Fruit fly (Drosophila melanogaster) whole organism, embryonic: ENCODE data around the gene nAChRbeta1.

ENCODE experiments used
- Bgb ChIP-seq: fragments of 200-800 bp; sonication (Bioruptor generic); IDR thresholded peaks from 2 replicates; pipeline ENCODE4 v1.3.6; 2022; ENCODE audit warnings: missing biosample characterization, missing genetic modification characterization; ENCODE audit not compliant: partially characterized antibody
- BtbVII ChIP-seq: fragments of 200-800 bp; sonication (Bioruptor generic); optimal IDR thresholded peaks from 3 replicates; lab custom pipeline; 2017; ENCODE audit warnings: missing biosample characterization, mild to moderate bottlenecking, missing genetic modification characterization
- CG10147 ChIP-seq: fragments of 200-800 bp; sonication (Bioruptor generic); optimal IDR thresholded peaks from 2 replicates; lab custom pipeline; 2019; ENCODE audit warnings: missing biosample characterization, mild to moderate bottlenecking, missing genetic modification characterization, moderate library complexity
- CG11456 ChIP-seq: fragments of 200-800 bp; sonication (Bioruptor generic); IDR thresholded peaks from 3 replicates; pipeline ENCODE4 v1.3.6; 2022; ENCODE audit warnings: missing biosample characterization, missing genetic modification characterization
- CG12769 ChIP-seq: fragments of 200-800 bp; sonication (Bioruptor generic); optimal IDR thresholded peaks from 2 replicates; lab custom pipeline; 2019; ENCODE audit warnings: missing biosample characterization, mild to moderate bottlenecking, missing genetic modification characterization, moderate library complexity
- CG13624 ChIP-seq: fragments of 200-800 bp; sonication (Bioruptor generic); optimal IDR thresholded peaks from 2 replicates; lab custom pipeline; 2016; ENCODE audit warnings: missing biosample characterization, missing genetic modification characterization
- CG14014 ChIP-seq: fragments of 200-800 bp; sonication (Bioruptor generic); IDR thresholded peaks from 2 replicates; pipeline ENCODE4 v1.3.6; 2022; ENCODE audit warnings: missing biosample characterization, missing genetic modification characterization
- CG14965 ChIP-seq: fragments of 200-800 bp; sonication (Bioruptor generic); optimal IDR thresholded peaks from 2 replicates; lab custom pipeline; 2016; ENCODE audit warnings: missing biosample characterization, missing genetic modification characterization, borderline replicate concordance
- CG1602 ChIP-seq: fragments of 200-800 bp; sonication (Bioruptor generic); optimal IDR thresholded peaks from 3 replicates; lab custom pipeline; 2016; ENCODE audit warnings: missing biosample characterization, missing genetic modification characterization
- CG1603 ChIP-seq: fragments of 200-800 bp; sonication (Bioruptor generic); optimal IDR thresholded peaks from 2 replicates; lab custom pipeline; 2019; ENCODE audit warnings: missing biosample characterization, mild to moderate bottlenecking, missing genetic modification characterization, moderate library complexity
- CG1832 ChIP-seq: fragments of 200-800 bp; sonication (Bioruptor generic); optimal IDR thresholded peaks from 2 replicates; lab custom pipeline; 2017; ENCODE audit warnings: missing biosample characterization, mild to moderate bottlenecking, missing genetic modification characterization, inconsistent platforms
- CG32772 ChIP-seq: fragments of 200-800 bp; sonication (Bioruptor generic); IDR thresholded peaks from 2 replicates; pipeline ENCODE4 v1.3.6; 2022; ENCODE audit warnings: missing biosample characterization, missing genetic modification characterization
- CG7745 ChIP-seq: fragments of 200-800 bp; sonication (Bioruptor generic); optimal IDR thresholded peaks from 2 replicates; lab custom pipeline; 2018; ENCODE audit warnings: missing biosample characterization, mild to moderate bottlenecking, missing genetic modification characterization, moderate library complexity
- CG9932 ChIP-seq: fragments of 200-800 bp; sonication (Bioruptor generic); IDR thresholded peaks from 2 replicates; pipeline ENCODE4 v1.3.6; 2022; ENCODE audit warnings: missing biosample characterization, missing genetic modification characterization
- D ChIP-seq, 2 experiments: fragments of 200-800 bp in 1 of 2; fragments of >200 bp in 1 of 2; sonication (Bioruptor generic) in 1 of 2; optimal IDR thresholded peaks; 2 replicates in 1 of 2; 3 replicates in 1 of 2; lab custom pipeline; 2017; ENCODE audit warnings: mild to moderate bottlenecking in 1 of 2, missing biosample characterization in 1 of 2, missing genetic modification characterization in 1 of 2, missing genetic modification reagents in 1 of 2
- Drgx ChIP-seq: fragments of 200-800 bp; sonication (Bioruptor generic); IDR thresholded peaks from 2 replicates; pipeline ENCODE4 v1.3.6; 2022; ENCODE audit warnings: missing biosample characterization, missing genetic modification characterization
- E2f1 ChIP-seq: fragments of 200-800 bp; sonication (Bioruptor generic); IDR thresholded peaks from 2 replicates; pipeline ENCODE4 v1.3.6; 2022; ENCODE audit warnings: missing biosample characterization, missing genetic modification characterization
- Eip74EF ChIP-seq, 2 experiments: fragments of 200-800 bp in 1 of 2; fragments of >200 bp in 1 of 2; sonication (Bioruptor generic) in 1 of 2; optimal IDR thresholded peaks; 2 replicates each; lab custom pipeline; 2017 to 2019; ENCODE audit warnings: missing biosample characterization in 2 of 2, missing genetic modification characterization in 2 of 2, mild to moderate bottlenecking in 1 of 2, moderate library complexity in 1 of 2
- Elba2 ChIP-seq: fragments of 200-800 bp; sonication (Bioruptor generic); optimal IDR thresholded peaks from 3 replicates; lab custom pipeline; 2016; ENCODE audit warnings: missing biosample characterization, missing genetic modification characterization
- Fer1 ChIP-seq: fragments of 200-800 bp; sonication (Bioruptor generic); optimal IDR thresholded peaks from 2 replicates; lab custom pipeline; 2017; ENCODE audit warnings: missing biosample characterization, mild to moderate bottlenecking, missing genetic modification characterization
- H2.0 ChIP-seq: fragments of 200-800 bp; sonication (Bioruptor generic); IDR thresholded peaks from 2 replicates; pipeline ENCODE4 v1.3.6; 2022; ENCODE audit warnings: missing biosample characterization, missing genetic modification characterization
- HLH54F ChIP-seq: fragments of 200-800 bp; sonication (Bioruptor generic); optimal IDR thresholded peaks from 3 replicates; lab custom pipeline; 2016; ENCODE audit warnings: missing biosample characterization, missing genetic modification characterization
- Med ChIP-seq: fragments of 200-800 bp; sonication (Bioruptor generic); peaks from one replicate; lab custom pipeline; 2016; ENCODE audit warnings: missing biosample characterization, missing genetic modification characterization, mild to moderate bottlenecking, inconsistent platforms, moderate library complexity
- Ptx1 ChIP-seq: fragments of 200-800 bp; sonication (Bioruptor generic); IDR thresholded peaks from 2 replicates; pipeline ENCODE4 v1.3.6; 2022; ENCODE audit warnings: missing biosample characterization, missing genetic modification characterization
- Rfx ChIP-seq: fragments of 200-800 bp; sonication (Bioruptor generic); IDR thresholded peaks from 2 replicates; pipeline ENCODE4 v1.3.6; 2022; ENCODE audit warnings: missing biosample characterization, missing genetic modification characterization
- Scr ChIP-seq: fragments of 200-800 bp; sonication (Bioruptor generic); IDR thresholded peaks from 2 replicates; pipeline ENCODE4 v1.3.6; 2022; ENCODE audit warnings: missing biosample characterization, missing genetic modification characterization; ENCODE audit not compliant: partially characterized antibody
- Sox102F ChIP-seq: fragments of 200-800 bp; sonication (Bioruptor generic); optimal IDR thresholded peaks from 2 replicates; lab custom pipeline; 2018; ENCODE audit warnings: missing biosample characterization, mild to moderate bottlenecking, missing genetic modification characterization, moderate library complexity
- amos ChIP-seq: fragments of 200-800 bp; sonication (Bioruptor generic); IDR thresholded peaks from 2 replicates; pipeline ENCODE4 v1.3.6; 2022; ENCODE audit warnings: missing biosample characterization, missing genetic modification characterization; ENCODE audit not compliant: partially characterized antibody
- aop ChIP-seq: fragments of 200-800 bp; sonication (Bioruptor generic); IDR thresholded peaks from 2 replicates; pipeline ENCODE4 v1.3.6; 2022; ENCODE audit warnings: missing biosample characterization, missing genetic modification characterization
- ash1 ChIP-seq: fragments of 200-800 bp; sonication (Bioruptor generic); optimal IDR thresholded peaks from 2 replicates; lab custom pipeline; 2018; ENCODE audit warnings: missing biosample characterization, mild to moderate bottlenecking, missing genetic modification characterization
- croc ChIP-seq: fragments of 200-800 bp; sonication (Bioruptor generic); conservative IDR thresholded peaks from 3 replicates; pipeline ENCODE4 v1.3.6; 2022; ENCODE audit warnings: missing biosample characterization, missing genetic modification characterization
- crol ChIP-seq: fragments of 200-800 bp; sonication (Bioruptor generic); IDR thresholded peaks from 2 replicates; pipeline ENCODE4 v1.3.6; 2022; ENCODE audit warnings: missing biosample characterization, missing genetic modification characterization
- disco-r ChIP-seq: fragments of 200-800 bp; sonication (Bioruptor generic); optimal IDR thresholded peaks from 2 replicates; lab custom pipeline; 2016; ENCODE audit warnings: missing biosample characterization, missing genetic modification characterization
- dm ChIP-seq: fragments of 200-800 bp; sonication (Bioruptor generic); optimal IDR thresholded peaks from 3 replicates; lab custom pipeline; 2016; ENCODE audit warnings: missing biosample characterization, missing genetic modification characterization
- eyg ChIP-seq: fragments of 200-800 bp; sonication (Bioruptor generic); optimal IDR thresholded peaks from 3 replicates; lab custom pipeline; 2016; ENCODE audit warnings: missing biosample characterization, missing genetic modification characterization
- jumu ChIP-seq: fragments of 200-800 bp; sonication (Bioruptor generic); optimal IDR thresholded peaks from 3 replicates; lab custom pipeline; 2016; ENCODE audit warnings: missing biosample characterization, missing genetic modification characterization
- kay ChIP-seq: fragments of 200-800 bp; sonication (Bioruptor generic); optimal IDR thresholded peaks from 2 replicates; lab custom pipeline; 2016; ENCODE audit warnings: missing biosample characterization, missing genetic modification characterization
- lola ChIP-seq, 3 experiments: fragments of >200 bp in 2 of 3; fragments of 200-800 bp in 1 of 3; sonication (Bioruptor generic) in 1 of 3; optimal IDR thresholded peaks; 2 replicates each; lab custom pipeline; 2017 to 2019; ENCODE audit warnings: missing biosample characterization in 3 of 3, missing genetic modification characterization in 3 of 3, mild to moderate bottlenecking in 1 of 3, moderate library complexity in 1 of 3
- mam ChIP-seq: fragments of 200-800 bp; sonication (Bioruptor generic); optimal IDR thresholded peaks from 3 replicates; lab custom pipeline; 2016; ENCODE audit warnings: missing biosample characterization, missing genetic modification characterization
- oc ChIP-seq: fragments of 200-800 bp; sonication (Bioruptor generic); optimal IDR thresholded peaks from 2 replicates; lab custom pipeline; 2018; ENCODE audit warnings: missing biosample characterization, mild to moderate bottlenecking, missing genetic modification characterization, moderate library complexity
- otp ChIP-seq: fragments of 200-800 bp; sonication (Bioruptor generic); IDR thresholded peaks from 3 replicates; pipeline ENCODE4, ENCODE4 v1.3.6; 2022; ENCODE audit warnings: missing biosample characterization, missing genetic modification characterization
- schlank ChIP-seq: fragments of 200-800 bp; sonication (Bioruptor generic); optimal IDR thresholded peaks from 2 replicates; lab custom pipeline; 2018; ENCODE audit warnings: missing biosample characterization, mild to moderate bottlenecking, missing genetic modification characterization
- shn ChIP-seq: fragments of 200-800 bp; sonication (Bioruptor generic); optimal IDR thresholded peaks from 3 replicates; lab custom pipeline; 2016; ENCODE audit warnings: missing biosample characterization, missing genetic modification characterization
- so ChIP-seq: fragments of 200-800 bp; sonication (Bioruptor generic); IDR thresholded peaks from 3 replicates; pipeline ENCODE4 v1.3.6; 2022; ENCODE audit warnings: missing biosample characterization, missing genetic modification characterization
- sr ChIP-seq: fragments of 200-800 bp; sonication (Bioruptor generic); IDR thresholded peaks from 3 replicates; pipeline ENCODE4 v1.3.6; 2022; ENCODE audit warnings: missing biosample characterization, missing genetic modification characterization
- stwl ChIP-seq: fragments of 200-800 bp; sonication (Bioruptor generic); optimal IDR thresholded peaks from 3 replicates; lab custom pipeline; 2018; ENCODE audit warnings: missing biosample characterization, mild to moderate bottlenecking, missing genetic modification characterization, moderate library complexity
- tll ChIP-seq, 2 experiments: fragments of 200-800 bp in 1 of 2; fragments of >200 bp in 1 of 2; sonication (Bioruptor generic) in 1 of 2; optimal IDR thresholded peaks; 2 replicates each; lab custom pipeline; 2017 to 2019; ENCODE audit warnings: missing biosample characterization in 2 of 2, missing genetic modification characterization in 2 of 2, mild to moderate bottlenecking in 1 of 2, moderate library complexity in 1 of 2
- vfl ChIP-seq: fragments of 200-800 bp; sonication (Bioruptor generic); optimal IDR thresholded peaks from 2 replicates; lab custom pipeline; 2016; ENCODE audit warnings: missing biosample characterization, missing genetic modification characterization

The nAChRbeta1 gene

dm6 chr3L:4413800-4414446 lies 15.2 kb upstream of the nAChRbeta1 start (continued):
- peak; percentile 66; the same call in 1 of the 3 replicates for TF ChIP-seq CG11456 (GFP tag; lab: Robert Waterston, UW)
- no peak for TF ChIP-seq Bgb (GFP tag; lab: Robert Waterston, UW)
- no peak for TF ChIP-seq croc (GFP tag; lab: Robert Waterston, UW)
- peak; percentile 14 for TF ChIP-seq HLH54F (GFP tag; lab: Kevin White, UChicago)
- TF ChIP-seq otp (GFP tag; lab: Robert Waterston, UW) = peak; percentile 60; the same call in 1 of the 3 replicates
- TF ChIP-seq CG14014 (GFP tag; lab: Robert Waterston, UW) = peak; percentile 47; the same call in 1 of the 2 replicates
- TF ChIP-seq H2.0 (GFP tag; lab: Robert Waterston, UW) = 0 out of 2 replicates have a peak, but pooled peaks have one; percentile 5
- TF ChIP-seq aop = no peak
- TF ChIP-seq CG12769 (tag; lab: Kevin White, UChicago) = peak; percentile 88
- TF ChIP-seq CG1602 = no peak
- peak; percentile 11 for TF ChIP-seq BtbVII (GFP tag; lab: Kevin White, UChicago)
- TF ChIP-seq Ptx1 (GFP tag; lab: Robert Waterston, UW) = peak; percentile 36; the same call in 1 of the 2 replicates
- TF ChIP-seq CG1832 (GFP tag; lab: Kevin White, UChicago) = no peak
- TF ChIP-seq Rfx (GFP tag; lab: Robert Waterston, UW) = peak; percentile 74
- TF ChIP-seq Fer1 = peak; percentile 20
- TF ChIP-seq amos (GFP tag; lab: Robert Waterston, UW) = no peak; the same call in 1 of the 2 replicates
- no peak for TF ChIP-seq CG10147 (GFP tag; lab: Kevin White, UChicago)
- no peak for TF ChIP-seq CG13624
- no peak for TF ChIP-seq Sox102F
- no peak for TF ChIP-seq CG7745 (tag; lab: Kevin White, UChicago)
- no peak for TF ChIP-seq sr (GFP tag; lab: Robert Waterston, UW)
- TF ChIP-seq CG32772 (GFP tag; lab: Robert Waterston, UW) = peak; percentile 38; the same call in 1 of the 2 replicates
- TF ChIP-seq kay = peak; percentile 92
- no peak for TF ChIP-seq lola (GFP tag; optimal IDR thresholded peaks at IDR 0.05; lab: Kevin White, UChicago)
- peak; percentile 10 for TF ChIP-seq schlank (tag; lab: Kevin White, UChicago)
- peak; percentile 95 for TF ChIP-seq Med (GFP tag; lab: Kevin White, UChicago)
- TF ChIP-seq D (optimal IDR thresholded peaks at IDR 0.05; lab: Kevin White, UChicago) = no peak
- TF ChIP-seq D (GFP tag; optimal IDR thresholded peaks at IDR 0.05; lab: Kevin White, UChicago) = no peak
- TF ChIP-seq CG9932 (GFP tag; lab: Robert Waterston, UW) = peak; percentile 77
- TF ChIP-seq CG14965 = no peak
- peak; percentile 49 for TF ChIP-seq shn (GFP tag; lab: Kevin White, UChicago)
- TF ChIP-seq Elba2 (GFP tag; lab: Kevin White, UChicago) = no peak
- no peak for TF ChIP-seq disco-r (GFP tag; lab: Kevin White, UChicago)
- TF ChIP-seq so (GFP tag; lab: Robert Waterston, UW) = 0 out of 3 replicates have a peak, but pooled peaks have one; percentile 26
- no peak for TF ChIP-seq tll (GFP tag; optimal IDR thresholded peaks at IDR 0.05; lab: Kevin White, UChicago)
- TF ChIP-seq mam (GFP tag; lab: Kevin White, UChicago) = peak; percentile 14
- peak; percentile 56 for TF ChIP-seq Drgx (GFP tag; lab: Robert Waterston, UW)
- 0 out of 2 replicates have a peak, but pooled peaks have one; percentile 31 for TF ChIP-seq E2f1 (GFP tag; lab: Robert Waterston, UW)
- peak; percentile 14 for TF ChIP-seq ash1
- TF ChIP-seq oc (tag; lab: Kevin White, UChicago) = peak; percentile 27
- TF ChIP-seq Eip74EF (GFP tag; optimal IDR thresholded peaks at IDR 0.05; lab: Kevin White, UChicago) = no peak
- TF ChIP-seq CG1603 (tag; lab: Kevin White, UChicago) = no peak
- TF ChIP-seq eyg (GFP tag; lab: Kevin White, UChicago) = no peak
- TF ChIP-seq vfl = no peak
- TF ChIP-seq Scr (GFP tag; lab: Robert Waterston, UW) = no peak
- peak; percentile 98 for TF ChIP-seq crol (GFP tag; lab: Robert Waterston, UW)
- TF ChIP-seq jumu (GFP tag; lab: Kevin White, UChicago) = no peak
- TF ChIP-seq dm (GFP tag; lab: Kevin White, UChicago) = no peak
- no peak for TF ChIP-seq stwl (tag; lab: Kevin White, UChicago)
